Worm (Caenorhabditis elegans) whole organism, L2 larva: ENCODE data around the gene C27A2.8.
"Not testable (repeated sequence)": the region's sequence is repeated elsewhere in the genome, so short reads cannot be mapped to it uniquely, and the experiment has no call there.

Experiments
- C34F6.9 ChIP-seq: fragments of 150-350 bp; optimal IDR thresholded peaks from 2 replicates; lab custom pipeline; 2014; ENCODE audit warnings: missing biosample characterization, missing genetic modification characterization
- F13H6.1 ChIP-seq: sonication (generic microtip); optimal IDR thresholded peaks from 2 replicates; lab custom pipeline; 2016; ENCODE audit warnings: missing genetic modification characterization, missing compliant biosample characterization
- Y55F3AM.14 ChIP-seq: fragments of 200-800 bp; sonication (Bioruptor generic); optimal IDR thresholded peaks from 2 replicates; lab custom pipeline; 2018; ENCODE audit warnings: mild to moderate bottlenecking, missing genetic modification characterization, missing compliant biosample characterization
- ZK546.5 ChIP-seq: sonication (generic microtip); optimal IDR thresholded peaks from 2 replicates; lab custom pipeline; 2017; ENCODE audit warnings: missing biosample characterization, missing genetic modification characterization
- aly-2 ChIP-seq: fragments of 150-350 bp; optimal IDR thresholded peaks from 2 replicates; lab custom pipeline; 2014; ENCODE audit warnings: missing biosample characterization, missing genetic modification characterization
- ama-1 ChIP-seq: fragments of 150-350 bp; optimal IDR thresholded peaks from 2 replicates; lab custom pipeline; 2018; ENCODE audit warnings: inconsistent platforms
- blmp-1 ChIP-seq: sonication (generic microtip); optimal IDR thresholded peaks from 2 replicates; lab custom pipeline; 2017; ENCODE audit warnings: missing genetic modification characterization, mild to moderate bottlenecking, missing compliant biosample characterization, antibody characterized with exemption, moderate library complexity; ENCODE audit not compliant: insufficient read depth
- ceh-82 ChIP-seq: fragments of 150-350 bp; optimal IDR thresholded peaks from 2 replicates; lab custom pipeline; 2014; ENCODE audit warnings: missing biosample characterization, missing genetic modification characterization
- crh-2 ChIP-seq: sonication (generic microtip); optimal IDR thresholded peaks from 2 replicates; lab custom pipeline; 2017; ENCODE audit warnings: missing biosample characterization, missing genetic modification characterization
- dmd-4 ChIP-seq: sonication (generic microtip); optimal IDR thresholded peaks from 2 replicates; lab custom pipeline; 2017; ENCODE audit warnings: missing biosample characterization, missing genetic modification characterization
- egl-27 ChIP-seq: sonication (generic microtip); optimal IDR thresholded peaks from 3 replicates; lab custom pipeline; 2017; ENCODE audit warnings: missing biosample characterization, missing genetic modification reagents, missing genetic modification characterization
- elt-1 ChIP-seq: fragments of 150-350 bp; optimal IDR thresholded peaks from 2 replicates; lab custom pipeline; 2014; ENCODE audit warnings: missing biosample characterization, missing genetic modification characterization
- fos-1 ChIP-seq: fragments of 150-350 bp; optimal IDR thresholded peaks from 2 replicates; lab custom pipeline; 2014; ENCODE audit warnings: missing biosample characterization, missing genetic modification characterization
- gmeb-1 ChIP-seq: fragments of 150-350 bp; optimal IDR thresholded peaks from 2 replicates; lab custom pipeline; 2014; ENCODE audit warnings: missing biosample characterization, missing genetic modification characterization
- lin-11 ChIP-seq: fragments of 150-350 bp; sonication (generic microtip); optimal IDR thresholded peaks from 2 replicates; lab custom pipeline; 2014; ENCODE audit warnings: missing biosample characterization, missing genetic modification characterization, inconsistent platforms, mixed read lengths
- lin-13 ChIP-seq: fragments of 150-350 bp; optimal IDR thresholded peaks from 2 replicates; lab custom pipeline; 2014; ENCODE audit warnings: missing biosample characterization, missing genetic modification reagents, missing genetic modification characterization
- lsy-2 ChIP-seq, 2 experiments: fragments of 150-350 bp in 1 of 2; sonication (generic microtip) in 1 of 2; optimal IDR thresholded peaks; 2 replicates each; lab custom pipeline; 2014 to 2017; ENCODE audit warnings: missing biosample characterization in 2 of 2, missing genetic modification characterization in 2 of 2
- mab-5 ChIP-seq: fragments of 150-350 bp; optimal IDR thresholded peaks from 2 replicates; lab custom pipeline; 2014; ENCODE audit warnings: missing biosample characterization, missing genetic modification characterization
- mdl-1 ChIP-seq, 2 experiments: fragments of 150-350 bp in 1 of 2; sonication (generic microtip) in 1 of 2; optimal IDR thresholded peaks; 2 replicates each; lab custom pipeline; 2017; ENCODE audit warnings: missing biosample characterization in 2 of 2, missing genetic modification characterization in 2 of 2
- nhr-129 ChIP-seq: fragments of 150-350 bp; optimal IDR thresholded peaks from 2 replicates; lab custom pipeline; 2014; ENCODE audit warnings: missing biosample characterization, missing genetic modification characterization
- nhr-21 ChIP-seq: fragments of 150-350 bp; optimal IDR thresholded peaks from 2 replicates; lab custom pipeline; 2014; ENCODE audit warnings: missing biosample characterization, missing genetic modification characterization
- nhr-23 ChIP-seq: fragments of 150-350 bp; optimal IDR thresholded peaks from 2 replicates; lab custom pipeline; 2014; ENCODE audit warnings: missing biosample characterization, missing genetic modification reagents, missing genetic modification characterization
- nhr-237 ChIP-seq: fragments of 150-350 bp; optimal IDR thresholded peaks from 2 replicates; lab custom pipeline; 2014; ENCODE audit warnings: missing biosample characterization, missing genetic modification characterization
- nhr-25 ChIP-seq: fragments of 150-350 bp; sonication (generic microtip); optimal IDR thresholded peaks from 3 replicates; lab custom pipeline; 2014; ENCODE audit warnings: missing biosample characterization, missing genetic modification characterization
- nhr-77 ChIP-seq: fragments of 150-350 bp; optimal IDR thresholded peaks from 2 replicates; lab custom pipeline; 2014; ENCODE audit warnings: missing biosample characterization, missing genetic modification characterization
- sem-4 ChIP-seq: fragments of 150-350 bp; optimal IDR thresholded peaks from 2 replicates; lab custom pipeline; 2014; ENCODE audit warnings: missing biosample characterization, missing genetic modification reagents, missing genetic modification characterization
- sma-3 ChIP-seq: sonication (generic microtip); optimal IDR thresholded peaks from 2 replicates; lab custom pipeline; 2016; ENCODE audit warnings: missing genetic modification reagents, missing genetic modification characterization, missing compliant biosample characterization
- sma-9 ChIP-seq, 2 experiments: fragments of 150-350 bp in 1 of 2; sonication (generic microtip) in 1 of 2; optimal IDR thresholded peaks; 2 replicates each; lab custom pipeline; 2014 to 2016; ENCODE audit warnings: missing genetic modification characterization in 2 of 2, mild to moderate bottlenecking in 1 of 2, missing biosample characterization in 1 of 2, missing compliant biosample characterization in 1 of 2, missing genetic modification reagents in 1 of 2, moderate library complexity in 1 of 2
- snpc-4 ChIP-seq: fragments of 150-350 bp; optimal IDR thresholded peaks from 2 replicates; lab custom pipeline; 2014; ENCODE audit warnings: missing biosample characterization, missing genetic modification characterization
- unc-39 ChIP-seq: fragments of 150-350 bp; optimal IDR thresholded peaks from 2 replicates; lab custom pipeline; 2014; ENCODE audit warnings: missing biosample characterization, missing genetic modification characterization
- unc-55 ChIP-seq: fragments of 150-350 bp; sonication (generic microtip); optimal IDR thresholded peaks from 3 replicates; lab custom pipeline; 2014; ENCODE audit warnings: missing biosample characterization, missing genetic modification reagents, missing genetic modification characterization
- unc-62 ChIP-seq: fragments of 150-350 bp; optimal IDR thresholded peaks from 2 replicates; lab custom pipeline; 2014; ENCODE audit warnings: missing biosample characterization, missing genetic modification reagents, missing genetic modification characterization
- zag-1 ChIP-seq: fragments of 150-350 bp; optimal IDR thresholded peaks from 2 replicates; lab custom pipeline; 2014; ENCODE audit warnings: missing biosample characterization, missing genetic modification characterization
- ztf-4 ChIP-seq: fragments of 150-350 bp; optimal IDR thresholded peaks from 2 replicates; lab custom pipeline; 2014; ENCODE audit warnings: missing biosample characterization, missing genetic modification characterization

Gene C27A2.8

DNA sequence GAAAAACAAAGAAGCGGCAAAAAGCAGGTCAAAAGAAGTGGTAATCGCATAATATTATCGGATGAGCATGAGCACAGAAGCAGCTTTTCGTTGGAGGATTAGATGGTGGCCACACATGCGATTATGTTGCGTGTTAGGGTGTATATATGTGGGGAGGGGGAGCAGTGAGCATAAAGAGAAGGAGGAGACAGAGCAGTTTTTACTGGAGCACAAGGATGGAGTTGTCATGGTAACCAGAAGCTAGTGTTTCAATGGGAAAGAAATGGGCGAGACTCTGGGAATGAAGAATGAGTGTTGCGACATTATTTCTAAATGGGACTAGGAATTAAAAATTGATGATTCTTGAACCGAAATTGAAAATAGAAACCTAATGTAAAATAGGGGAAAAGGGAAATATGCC is at the start of gene C27A2.8:
C27A2.8 (minus strand) TSS at position 117 of the 400 bp plus-strand sequence.
- TF ChIP-seq unc-39 (tag; lab: Kevin White, UChicago) (no peak), unc-55 (GFP tag; lab: Kevin White, UChicago) (no peak), unc-62 (GFP tag; lab: Kevin White, UChicago) (no peak), nhr-21 (tag; lab: Kevin White, UChicago) (no peak), F13H6.1 (tag; lab: Kevin White, UChicago) (no peak), sem-4 (tag; lab: Kevin White, UChicago) (no peak), ceh-82 (tag; lab: Kevin White, UChicago) (no peak)

ce11 chrII:5115733-5116132 is 47.9 kb upstream of the C27A2.8 start, which contains the start of gene srsy-1:
TSS of gene srsy-1 (plus strand) at chrII:5116033.
- TF ChIP-seq unc-62 (GFP tag; lab: Kevin White, UChicago) (no peak), sma-9 (GFP tag; optimal IDR thresholded peaks at IDR 0.05; lab: Kevin White, UChicago) (no peak), sma-9 (tag; optimal IDR thresholded peaks at IDR 0.05; lab: Kevin White, UChicago) (no peak), C34F6.9 (tag; lab: Kevin White, UChicago) (no peak), ama-1 (lab: Kevin White, UChicago) (no peak), elt-1 (tag; lab: Kevin White, UChicago) (no peak)

- not testable (repeated sequence) for TF ChIP-seq dmd-4; C34F6.9 (tag; lab: Kevin White, UChicago); nhr-25 (tag; lab: Kevin White, UChicago)
These were observed 47.4 kb upstream of the C27A2.8 start, which contains the start of gene msp-74 for ce11 chrII:5115235-5115634. TSS of gene msp-74 (minus strand) at chrII:5115335.

DNA sequence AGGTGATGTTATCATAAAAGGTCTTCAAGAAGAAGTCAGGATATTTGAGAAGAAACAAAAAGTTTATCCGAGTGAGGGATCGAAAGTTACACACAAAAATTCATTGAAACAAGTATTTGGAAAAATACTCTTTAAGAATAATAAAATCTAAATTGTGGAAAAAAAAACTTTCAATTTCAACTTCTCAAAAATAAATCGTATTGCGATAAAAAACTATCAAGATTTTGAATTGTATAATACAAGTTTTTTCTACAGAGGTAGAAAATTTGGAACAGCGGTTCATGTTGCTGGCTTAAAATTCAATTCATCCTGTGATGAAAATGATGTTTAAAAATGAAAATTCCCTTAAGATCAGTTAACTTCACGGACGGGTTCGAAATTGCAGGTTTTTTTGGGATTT is 44.2 kb upstream of the C27A2.8 start, which contains the start of gene F09C12.8:
F09C12.8 (plus strand) TSS at position 301 of the 400 bp plus-strand sequence.
- TF ChIP-seq ama-1 (lab: Kevin White, UChicago) = no peak
- no peak for TF ChIP-seq gmeb-1 (tag; lab: Kevin White, UChicago)
- TF ChIP-seq aly-2 (tag; lab: Kevin White, UChicago) = no peak
- no peak for TF ChIP-seq sma-3 (GFP tag; lab: Kevin White, UChicago)
- TF ChIP-seq nhr-77 (tag; lab: Kevin White, UChicago) = no peak
- TF ChIP-seq snpc-4 (tag; lab: Kevin White, UChicago) = no peak
- no peak for TF ChIP-seq nhr-129 (tag; lab: Kevin White, UChicago)
- TF ChIP-seq nhr-23 = no peak
- TF ChIP-seq Y55F3AM.14 (GFP tag; lab: Kevin White, UChicago) = no peak

ce11 chrII:5109693-5110092 is 41.9 kb upstream of the C27A2.8 start, which contains the start of gene F09C12.2:
TSS of gene F09C12.2 (plus strand) at chrII:5110012.
- TF ChIP-seq fos-1 (tag; lab: Kevin White, UChicago) (peak; percentile 14), unc-39 (tag; lab: Kevin White, UChicago) (no peak)

ce11 chrII:5105020-5105419 is 37.2 kb upstream of the C27A2.8 start:
- peak; percentile 70 for TF ChIP-seq crh-2
- peak; percentile 23 for TF ChIP-seq mab-5 (tag; lab: Kevin White, UChicago)
- peak; percentile 35 for TF ChIP-seq blmp-1
- peak; percentile 85 for TF ChIP-seq nhr-21 (tag; lab: Kevin White, UChicago)
- no peak for TF ChIP-seq nhr-237
- peak; percentile 57 for TF ChIP-seq sma-3 (GFP tag; lab: Kevin White, UChicago)
- no peak for TF ChIP-seq ZK546.5 (tag; lab: Kevin White, UChicago)
- TF ChIP-seq unc-62 (GFP tag; lab: Kevin White, UChicago) = no peak
- peak; percentile 36 for TF ChIP-seq ztf-4
- peak; percentile 52 for TF ChIP-seq F13H6.1 (tag; lab: Kevin White, UChicago)
- peak; percentile 67 for TF ChIP-seq gmeb-1 (tag; lab: Kevin White, UChicago)
- TF ChIP-seq ama-1 (lab: Kevin White, UChicago) = no peak
- TF ChIP-seq lin-13 (GFP tag; lab: Kevin White, UChicago) = peak; percentile 63
- peak in 1 of 2 experiments; percentile 4 for TF ChIP-seq mdl-1 (tag; optimal IDR thresholded peaks at IDR 0.05; lab: Kevin White, UChicago)
- TF ChIP-seq fos-1 (tag; lab: Kevin White, UChicago) = peak; percentile 79
- TF ChIP-seq lsy-2 (tag; optimal IDR thresholded peaks at IDR 0.05; lab: Kevin White, UChicago) = peak in 1 of 2 experiments; percentile 49
- peak; percentile 43 for TF ChIP-seq zag-1 (tag; lab: Kevin White, UChicago)
- peak; percentile 53 for TF ChIP-seq egl-27 (tag; lab: Kevin White, UChicago)
- TF ChIP-seq elt-1 (tag; lab: Kevin White, UChicago) = no peak
- peak; percentile 1 for TF ChIP-seq sem-4 (tag; lab: Kevin White, UChicago)
- TF ChIP-seq C34F6.9 (tag; lab: Kevin White, UChicago) = peak; percentile 52
- peak; percentile 33 for TF ChIP-seq lin-11 (tag; lab: Kevin White, UChicago)
- peak; percentile 61 for TF ChIP-seq Y55F3AM.14 (GFP tag; lab: Kevin White, UChicago)
- peak; percentile 82 for TF ChIP-seq sma-9 (GFP tag; optimal IDR thresholded peaks at IDR 0.05; lab: Kevin White, UChicago)
- TF ChIP-seq sma-9 (tag; optimal IDR thresholded peaks at IDR 0.05; lab: Kevin White, UChicago) = no peak
- TF ChIP-seq unc-55 (GFP tag; lab: Kevin White, UChicago) = peak; percentile 79
- peak; percentile 94 for TF ChIP-seq nhr-129 (tag; lab: Kevin White, UChicago)
